Fruit fly (Drosophila melanogaster) whole organism, embryonic: ENCODE data around the gene CG2187.

Experiments
- Adf1 ChIP-seq: fragments of 200-800 bp; sonication (Bioruptor generic); IDR thresholded peaks from 2 replicates; pipeline ENCODE4 v1.3.6; 2022; ENCODE audit warnings: missing biosample characterization, missing genetic modification characterization
- B-H2 ChIP-seq: fragments of 200-800 bp; sonication (Bioruptor generic); optimal IDR thresholded peaks from 2 replicates; lab custom pipeline; 2018; ENCODE audit warnings: missing biosample characterization, mild to moderate bottlenecking, missing genetic modification characterization
- CG10209 ChIP-seq: fragments of 200-800 bp; sonication (Bioruptor generic); optimal IDR thresholded peaks from 3 replicates; lab custom pipeline; 2017; ENCODE audit warnings: missing biosample characterization, mild to moderate bottlenecking, missing genetic modification characterization, missing genetic modification reagents
- CG10462 ChIP-seq: fragments of 200-800 bp; sonication (Bioruptor generic); optimal IDR thresholded peaks from 2 replicates; lab custom pipeline; 2016; ENCODE audit warnings: missing biosample characterization, missing genetic modification characterization
- CG10654 ChIP-seq: fragments of 200-800 bp; sonication (Bioruptor generic); optimal IDR thresholded peaks from 2 replicates; lab custom pipeline; 2016; ENCODE audit warnings: missing biosample characterization, missing genetic modification characterization
- CG13424 ChIP-seq: fragments of 200-800 bp; sonication (Bioruptor generic); optimal IDR thresholded peaks from 2 replicates; lab custom pipeline; 2019; ENCODE audit warnings: missing biosample characterization, mild to moderate bottlenecking, missing genetic modification characterization, moderate library complexity
- CG13624 ChIP-seq: fragments of 200-800 bp; sonication (Bioruptor generic); optimal IDR thresholded peaks from 2 replicates; lab custom pipeline; 2016; ENCODE audit warnings: missing biosample characterization, missing genetic modification characterization
- CG13775 ChIP-seq: fragments of 200-800 bp; sonication (Bioruptor generic); optimal IDR thresholded peaks from 3 replicates; lab custom pipeline; 2017; ENCODE audit warnings: missing biosample characterization, mild to moderate bottlenecking, missing genetic modification characterization
- CG14050 ChIP-seq: fragments of 200-800 bp; sonication (Bioruptor generic); IDR thresholded peaks from 3 replicates; pipeline ENCODE4 v1.3.6; 2022; ENCODE audit warnings: missing biosample characterization, missing genetic modification characterization
- CG1603 ChIP-seq: fragments of 200-800 bp; sonication (Bioruptor generic); optimal IDR thresholded peaks from 2 replicates; lab custom pipeline; 2019; ENCODE audit warnings: missing biosample characterization, mild to moderate bottlenecking, missing genetic modification characterization, moderate library complexity
- CG17186 ChIP-seq: fragments of 200-800 bp; sonication (Bioruptor generic); optimal IDR thresholded peaks from 3 replicates; lab custom pipeline; 2017; ENCODE audit warnings: missing biosample characterization, missing genetic modification reagents, missing genetic modification characterization
- CG17385 ChIP-seq: fragments of 200-800 bp; sonication (Bioruptor generic); optimal IDR thresholded peaks from 3 replicates; lab custom pipeline; 2018; ENCODE audit warnings: missing biosample characterization, mild to moderate bottlenecking, missing genetic modification characterization
- CG17802 ChIP-seq: fragments of 200-800 bp; sonication (Bioruptor generic); optimal IDR thresholded peaks from 2 replicates; lab custom pipeline; 2018; ENCODE audit warnings: missing biosample characterization, mild to moderate bottlenecking, missing genetic modification characterization, moderate library complexity
- CG1832 ChIP-seq: fragments of 200-800 bp; sonication (Bioruptor generic); optimal IDR thresholded peaks from 2 replicates; lab custom pipeline; 2017; ENCODE audit warnings: missing biosample characterization, mild to moderate bottlenecking, missing genetic modification characterization, inconsistent platforms
- CG2678 ChIP-seq: fragments of 200-800 bp; sonication (Bioruptor generic); optimal IDR thresholded peaks from 3 replicates; lab custom pipeline; 2019; ENCODE audit warnings: missing biosample characterization, mild to moderate bottlenecking, missing genetic modification characterization, moderate library complexity
- CG2712 ChIP-seq: fragments of 200-800 bp; optimal IDR thresholded peaks from 3 replicates; lab custom pipeline; 2019; ENCODE audit warnings: missing biosample characterization, mild to moderate bottlenecking, missing genetic modification characterization, moderate library complexity
- CG31224 ChIP-seq: fragments of 200-800 bp; sonication (Bioruptor generic); IDR thresholded peaks from 2 replicates; pipeline ENCODE4 v1.3.6; 2022; ENCODE audit warnings: missing biosample characterization, missing genetic modification characterization
- CG31365 ChIP-seq: fragments of 200-800 bp; sonication (Bioruptor generic); optimal IDR thresholded peaks from 2 replicates; lab custom pipeline; 2018; ENCODE audit warnings: missing biosample characterization, mild to moderate bottlenecking, missing genetic modification characterization
- CG32767 ChIP-seq: fragments of 200-800 bp; sonication (Bioruptor generic); IDR thresholded peaks from 2 replicates; pipeline ENCODE4 v1.3.6; 2022; ENCODE audit warnings: missing biosample characterization, missing genetic modification characterization
- CG33557 ChIP-seq: fragments of 200-800 bp; sonication (Bioruptor generic); optimal IDR thresholded peaks from 2 replicates; lab custom pipeline; 2019; ENCODE audit warnings: missing biosample characterization, mild to moderate bottlenecking, missing genetic modification characterization, moderate library complexity
- CG3995 ChIP-seq: fragments of 200-800 bp; sonication (Bioruptor generic); optimal IDR thresholded peaks from 3 replicates; lab custom pipeline; 2016; ENCODE audit warnings: missing biosample characterization, missing genetic modification characterization
- CG43689 ChIP-seq: fragments of 200-800 bp; sonication (Bioruptor generic); IDR thresholded peaks from 2 replicates; pipeline ENCODE4 v1.3.6; 2022; ENCODE audit warnings: missing biosample characterization, missing genetic modification characterization
- CG8388 ChIP-seq: fragments of 200-800 bp; sonication (Bioruptor generic); optimal IDR thresholded peaks from 2 replicates; lab custom pipeline; 2019; ENCODE audit warnings: missing biosample characterization, mild to moderate bottlenecking, missing genetic modification characterization, moderate library complexity
- CHES-1-like ChIP-seq: fragments of 200-800 bp; sonication (Bioruptor generic); optimal IDR thresholded peaks from 2 replicates; lab custom pipeline; 2016; ENCODE audit warnings: missing biosample characterization, missing genetic modification characterization
- Camta ChIP-seq: fragments of 200-800 bp; sonication (Bioruptor generic); optimal IDR thresholded peaks from 2 replicates; lab custom pipeline; 2016; ENCODE audit warnings: missing biosample characterization, missing genetic modification characterization
- CoRest ChIP-seq: fragments of 200-800 bp; sonication (Bioruptor generic); optimal IDR thresholded peaks from 3 replicates; lab custom pipeline; 2018; ENCODE audit warnings: missing biosample characterization, mild to moderate bottlenecking, missing genetic modification characterization, moderate library complexity
- HmgZ ChIP-seq: fragments of 200-800 bp; sonication (Bioruptor generic); optimal IDR thresholded peaks from 2 replicates; lab custom pipeline; 2018; ENCODE audit warnings: missing biosample characterization, mild to moderate bottlenecking, missing genetic modification characterization
- Hr3 ChIP-seq: fragments of 200-800 bp; sonication (Bioruptor generic); optimal IDR thresholded peaks from 3 replicates; lab custom pipeline; 2016; ENCODE audit warnings: missing biosample characterization, missing genetic modification characterization
- Mad ChIP-seq: fragments of 200-800 bp; sonication (Bioruptor generic); optimal IDR thresholded peaks from 2 replicates; lab custom pipeline; 2016; ENCODE audit warnings: missing biosample characterization, missing genetic modification characterization
- Mrtf ChIP-seq: fragments of 200-800 bp; sonication (Bioruptor generic); IDR thresholded peaks from 3 replicates; pipeline ENCODE4 v1.3.6; 2022; ENCODE audit warnings: missing biosample characterization, missing genetic modification characterization
- Neu2 ChIP-seq: fragments of 200-800 bp; sonication (Bioruptor generic); optimal IDR thresholded peaks from 3 replicates; lab custom pipeline; 2016; ENCODE audit warnings: missing biosample characterization, missing genetic modification characterization, borderline replicate concordance
- Ptx1 ChIP-seq: fragments of 200-800 bp; sonication (Bioruptor generic); IDR thresholded peaks from 2 replicates; pipeline ENCODE4 v1.3.6; 2022; ENCODE audit warnings: missing biosample characterization, missing genetic modification characterization
- Rfx ChIP-seq: fragments of 200-800 bp; sonication (Bioruptor generic); IDR thresholded peaks from 2 replicates; pipeline ENCODE4 v1.3.6; 2022; ENCODE audit warnings: missing biosample characterization, missing genetic modification characterization
- Rx ChIP-seq: fragments of 200-800 bp; sonication (Bioruptor generic); IDR thresholded peaks from 2 replicates; pipeline ENCODE4 v1.3.6; 2022; ENCODE audit warnings: missing biosample characterization, missing genetic modification characterization
- Sin3A ChIP-seq: fragments of >200 bp; optimal IDR thresholded peaks from 2 replicates; lab custom pipeline; 2018
- Ssrp ChIP-seq: fragments of 200-800 bp; sonication (Bioruptor generic); optimal IDR thresholded peaks from 2 replicates; lab custom pipeline; 2018; ENCODE audit warnings: missing biosample characterization, mild to moderate bottlenecking, missing genetic modification characterization, moderate library complexity
- Taf1 ChIP-seq: fragments of 200-800 bp; sonication (Bioruptor generic); IDR thresholded peaks from 2 replicates; pipeline ENCODE4 v1.3.6; 2022; ENCODE audit warnings: missing biosample characterization, missing genetic modification characterization
- Usf ChIP-seq: fragments of 200-800 bp; sonication (Bioruptor generic); optimal IDR thresholded peaks from 2 replicates; lab custom pipeline; 2017; ENCODE audit warnings: missing genotype, missing biosample characterization, missing genetic modification characterization
- Xrp1 ChIP-seq: fragments of 200-800 bp; sonication (Bioruptor generic); IDR thresholded peaks from 2 replicates; pipeline ENCODE4 v1.3.6; 2022; ENCODE audit warnings: missing biosample characterization, missing genetic modification characterization
- ci ChIP-seq: fragments of 200-800 bp; sonication (Bioruptor generic); IDR thresholded peaks from 3 replicates; pipeline ENCODE4 v1.3.6; 2022; ENCODE audit warnings: missing biosample characterization, missing genetic modification characterization
- danr ChIP-seq: fragments of 200-800 bp; sonication (Bioruptor generic); IDR thresholded peaks from 2 replicates; pipeline ENCODE4 v1.3.6; 2022; ENCODE audit warnings: missing biosample characterization, missing genetic modification characterization
- dmrt99B ChIP-seq: fragments of 200-800 bp; sonication (Bioruptor generic); optimal IDR thresholded peaks from 2 replicates; lab custom pipeline; 2018; ENCODE audit warnings: missing biosample characterization, mild to moderate bottlenecking, missing genetic modification characterization, moderate library complexity
- grn ChIP-seq: fragments of 200-800 bp; sonication (Bioruptor generic); optimal IDR thresholded peaks from 3 replicates; lab custom pipeline; 2017; ENCODE audit warnings: missing biosample characterization, missing genetic modification characterization
- gsb ChIP-seq: fragments of 200-800 bp; sonication (Bioruptor generic); IDR thresholded peaks from 2 replicates; pipeline ENCODE4 v1.3.6; 2022; ENCODE audit warnings: missing biosample characterization, missing genetic modification characterization
- insv ChIP-seq, 2 experiments: fragments of 200-800 bp; sonication (Bioruptor generic); optimal IDR thresholded peaks; 3 replicates each; lab custom pipeline; 2016 to 2018; ENCODE audit warnings: missing biosample characterization in 2 of 2, missing genetic modification characterization in 2 of 2
- kay ChIP-seq: fragments of 200-800 bp; sonication (Bioruptor generic); optimal IDR thresholded peaks from 2 replicates; lab custom pipeline; 2016; ENCODE audit warnings: missing biosample characterization, missing genetic modification characterization
- nom ChIP-seq: fragments of 200-800 bp; sonication (Bioruptor generic); optimal IDR thresholded peaks from 2 replicates; lab custom pipeline; 2017; ENCODE audit warnings: missing biosample characterization, missing genetic modification characterization, mild to moderate bottlenecking, moderate library complexity, missing genetic modification reagents
- pum ChIP-seq: fragments of 200-800 bp; sonication (Bioruptor generic); optimal IDR thresholded peaks from 2 replicates; lab custom pipeline; 2016; ENCODE audit warnings: missing biosample characterization, missing genetic modification characterization
- tgo ChIP-seq: fragments of 200-800 bp; sonication (Bioruptor generic); IDR thresholded peaks from 3 replicates; pipeline ENCODE4 v1.3.6; 2022; ENCODE audit warnings: missing biosample characterization, missing genetic modification characterization
- vfl ChIP-seq: fragments of 200-800 bp; sonication (Bioruptor generic); optimal IDR thresholded peaks from 2 replicates; lab custom pipeline; 2016; ENCODE audit warnings: missing biosample characterization, missing genetic modification characterization
- vnd ChIP-seq: fragments of 200-800 bp; sonication (Bioruptor generic); IDR thresholded peaks from 3 replicates; pipeline ENCODE4 v1.3.6; 2022; ENCODE audit warnings: missing biosample characterization, missing genetic modification characterization; ENCODE audit not compliant: partially characterized antibody

CG2187 gene

dm6 chr3R:31805228-31805738, 46.8 kb upstream of the CG2187 start, which contains the start of the genes CG42233 and CG1971 (continued):
- TF ChIP-seq tgo (GFP tag; lab: Robert Waterston, UW), result no peak
- TF ChIP-seq B-H2 (GFP tag; lab: Kevin White, UChicago), result no peak
- TF ChIP-seq CG31224 (GFP tag; lab: Robert Waterston, UW), result no peak
- no peak for TF ChIP-seq Adf1 (GFP tag; lab: Robert Waterston, UW)
- no peak for TF ChIP-seq CG17802 (tag; lab: Kevin White, UChicago)
- TF ChIP-seq Rfx (GFP tag; lab: Robert Waterston, UW), result 0 out of 2 replicates have a peak, but pooled peaks have one; percentile 26
- TF ChIP-seq CG31365 (tag; lab: Kevin White, UChicago), result no peak
- no peak for TF ChIP-seq kay (GFP tag; lab: Kevin White, UChicago)
- no peak for TF ChIP-seq danr (GFP tag; lab: Robert Waterston, UW)
- peak; percentile 31; the same call in 1 of the 2 replicates for TF ChIP-seq Rx (GFP tag; lab: Robert Waterston, UW)
- no peak for TF ChIP-seq Mrtf (GFP tag; lab: Robert Waterston, UW)
- no peak for TF ChIP-seq CG2678 (tag; lab: Kevin White, UChicago)
- no peak for TF ChIP-seq Neu2 (GFP tag; lab: Kevin White, UChicago)
- peak; percentile 14; the same call in 1 of the 2 replicates for TF ChIP-seq Taf1 (GFP tag; lab: Robert Waterston, UW)
- TF ChIP-seq CG10654 (GFP tag; lab: Kevin White, UChicago), result no peak
- no peak for TF ChIP-seq gsb
- TF ChIP-seq Sin3A (lab: Kevin White, UChicago), result no peak
- TF ChIP-seq Hr3, result peak; percentile 5
- TF ChIP-seq Camta (GFP tag; lab: Kevin White, UChicago), result no peak
- TF ChIP-seq insv (GFP tag; optimal IDR thresholded peaks at IDR 0.05; lab: Kevin White, UChicago), result no peak
- TF ChIP-seq CG17385 (GFP tag; lab: Kevin White, UChicago), result no peak
- peak; percentile 26 for TF ChIP-seq CG13775 (GFP tag; lab: Kevin White, UChicago)
- no peak for TF ChIP-seq vfl (GFP tag; lab: Kevin White, UChicago)
- TF ChIP-seq Usf, result no peak
- no peak for TF ChIP-seq CG43689 (GFP tag; lab: Robert Waterston, UW)
- peak; percentile 53 for TF ChIP-seq Ptx1
- TF ChIP-seq pum (GFP tag; lab: Kevin White, UChicago), result peak; percentile 31
- peak; percentile 52 for TF ChIP-seq CG1603 (tag; lab: Kevin White, UChicago)
- peak; percentile 21 for TF ChIP-seq CG33557 (GFP tag; lab: Kevin White, UChicago)
- TF ChIP-seq CG14050 (GFP tag; lab: Robert Waterston, UW), result no peak
- TF ChIP-seq CHES-1-like (GFP tag; lab: Kevin White, UChicago), result no peak
- peak; percentile 87 for TF ChIP-seq CG3995 (GFP tag; lab: Kevin White, UChicago)
- TF ChIP-seq CG13624 (GFP tag; lab: Kevin White, UChicago), result no peak
- TF ChIP-seq dmrt99B (tag; lab: Kevin White, UChicago), result no peak
- peak; percentile 44 for TF ChIP-seq grn
- 0 out of 2 replicates have a peak, but pooled peaks have one; percentile 35 for TF ChIP-seq CG32767 (GFP tag; lab: Robert Waterston, UW)
- TF ChIP-seq CG1832, result no peak
- TF ChIP-seq Xrp1, result peak; percentile 42; the same call in 1 of the 2 replicates
- TF ChIP-seq CG17186 (GFP tag; lab: Kevin White, UChicago), result no peak
- no peak for TF ChIP-seq nom (GFP tag; lab: Kevin White, UChicago)
- peak; percentile 22 for TF ChIP-seq Mad (GFP tag; lab: Kevin White, UChicago)
- peak; percentile 41; the same call in 1 of the 3 replicates for TF ChIP-seq vnd
- peak; percentile 64; the same call in 2 of the 3 replicates for TF ChIP-seq ci (GFP tag; lab: Robert Waterston, UW)
- TF ChIP-seq CG8388 (GFP tag; lab: Kevin White, UChicago), result peak; percentile 34
- no peak for TF ChIP-seq CG13424
- no peak for TF ChIP-seq CoRest (tag; lab: Kevin White, UChicago)
- TF ChIP-seq Ssrp (tag; lab: Kevin White, UChicago), result no peak
- TF ChIP-seq CG2712 (tag; lab: Kevin White, UChicago), result no peak
- no peak for TF ChIP-seq CG10209 (GFP tag; lab: Kevin White, UChicago)
- TF ChIP-seq CG10462 (GFP tag; lab: Kevin White, UChicago), result no peak
- peak; percentile 3 for TF ChIP-seq HmgZ (tag; lab: Kevin White, UChicago)
